Fruit fly (Drosophila melanogaster) whole organism, pupa: ENCODE data around the gene mnb.
A peak's percentile ranks its signal among the peaks of the same experiment; 100 is the strongest.

Experiments used
- CG14655 ChIP-seq: fragments of 200-800 bp; sonication (Bioruptor generic); optimal IDR thresholded peaks from 3 replicates; lab custom pipeline; 2017; ENCODE audit warnings: mild to moderate bottlenecking, missing biosample characterization, missing genetic modification reagents, missing genetic modification characterization
- CG8159 ChIP-seq: fragments of 200-800 bp; sonication (Bioruptor generic); optimal IDR thresholded peaks from 3 replicates; lab custom pipeline; 2018; ENCODE audit warnings: missing biosample characterization, mild to moderate bottlenecking, missing genetic modification characterization, moderate library complexity
- CG8301 ChIP-seq: fragments of 200-800 bp; sonication (Bioruptor generic); optimal IDR thresholded peaks from 2 replicates; lab custom pipeline; 2018; ENCODE audit warnings: missing biosample characterization, mild to moderate bottlenecking, missing genetic modification characterization
- D1 ChIP-seq: fragments of 200-800 bp; sonication (Bioruptor generic); optimal IDR thresholded peaks from 2 replicates; lab custom pipeline; 2018; ENCODE audit warnings: missing biosample characterization, mild to moderate bottlenecking, missing genetic modification characterization, moderate library complexity
- Ets98B ChIP-seq: fragments of 200-800 bp; sonication (Bioruptor generic); IDR thresholded peaks from 2 replicates; pipeline ENCODE4 v1.3.6; 2022; ENCODE audit warnings: missing biosample characterization, missing genetic modification characterization
- rn ChIP-seq: fragments of 200-800 bp; sonication (Bioruptor generic); IDR thresholded peaks from 2 replicates; pipeline ENCODE4 v1.3.6; 2022; ENCODE audit warnings: missing biosample characterization, missing genetic modification characterization

DNA sequence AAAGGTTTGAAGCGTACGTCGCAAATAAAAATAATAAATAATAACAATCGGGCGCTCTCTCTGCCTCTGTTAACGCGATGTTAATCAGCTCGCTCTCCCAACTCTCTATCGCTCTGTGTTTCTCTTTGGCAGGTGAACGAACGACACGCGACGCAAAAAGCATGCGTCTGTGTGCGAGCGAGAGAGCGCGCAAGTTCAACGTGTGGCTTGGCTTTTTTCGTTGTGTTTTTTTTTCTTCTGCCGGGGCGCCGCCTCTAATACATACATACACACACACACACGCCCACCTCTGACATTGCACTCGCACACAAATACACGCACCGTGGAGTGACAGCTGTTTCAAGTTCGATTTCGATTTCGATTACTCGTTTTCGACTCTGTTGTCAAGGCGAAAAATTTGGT lies 8.4 kb downstream of the mnb start:
- TF ChIP-seq CG8159 (tag; lab: Kevin White, UChicago) (no peak), Ets98B (GFP tag; lab: Robert Waterston, UW) (peak; percentile 73), D1 (tag; lab: Kevin White, UChicago) (no peak), CG8301 (tag; lab: Kevin White, UChicago) (no peak), CG14655 (GFP tag; lab: Kevin White, UChicago) (no peak), rn (GFP tag; lab: Robert Waterston, UW) (0 out of 2 replicates have a peak, but pooled peaks have one; percentile 8)
